Worm (Caenorhabditis elegans): ENCODE measurements around the gene T27E7.4.

DNA sequence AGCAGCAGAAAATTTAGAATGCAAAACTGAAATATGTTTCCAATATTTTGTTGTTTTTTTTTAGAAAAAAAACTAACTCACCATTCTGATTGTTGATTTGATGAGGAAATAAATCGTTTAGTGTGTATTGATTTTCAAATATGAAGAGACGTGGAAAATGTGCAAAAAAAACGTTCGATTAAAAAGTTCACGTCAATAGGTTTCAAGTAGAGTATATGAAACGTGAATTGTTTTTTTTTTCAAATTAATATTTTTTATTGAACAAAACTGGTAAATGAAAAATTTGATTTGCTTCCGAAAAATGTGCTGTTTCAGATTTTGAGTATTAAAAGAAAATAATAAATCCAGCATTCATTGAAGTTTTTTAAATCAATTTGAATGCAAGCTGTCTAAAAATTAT lies 46.1 kb upstream of the T27E7.4 start, which contains the start of gene irld-18:
- TF ChIP-seq ama-1 (optimal IDR thresholded peaks at IDR 0.05) (no peak), lin-15B (tag; optimal IDR thresholded peaks at IDR 0.05) (no peak), lin-14 (GFP tag; optimal IDR thresholded peaks at IDR 0.05) (no peak), ceh-82 (tag; optimal IDR thresholded peaks at IDR 0.05) (no peak), ceh-63 (GFP tag; optimal IDR thresholded peaks at IDR 0.05) (no peak)
